Fruit fly (Drosophila melanogaster) whole organism, embryonic: ENCODE measurements around the gene CG17321.

Experiments used
- Asciz ChIP-seq: fragments of 200-800 bp; sonication (Bioruptor generic); optimal IDR thresholded peaks from 2 replicates; lab custom pipeline; 2017; ENCODE audit warnings: missing biosample characterization, mild to moderate bottlenecking, missing genetic modification characterization, missing genetic modification reagents
- C15 ChIP-seq: fragments of 200-800 bp; sonication (Bioruptor generic); IDR thresholded peaks from 3 replicates; pipeline ENCODE4 v1.3.6; 2022; ENCODE audit warnings: missing biosample characterization, missing genetic modification characterization
- CG10147 ChIP-seq: fragments of 200-800 bp; sonication (Bioruptor generic); optimal IDR thresholded peaks from 2 replicates; lab custom pipeline; 2019; ENCODE audit warnings: missing biosample characterization, mild to moderate bottlenecking, missing genetic modification characterization, moderate library complexity
- CG11398 ChIP-seq: fragments of 200-800 bp; sonication (Bioruptor generic); optimal IDR thresholded peaks from 2 replicates; lab custom pipeline; 2016; ENCODE audit warnings: missing biosample characterization, missing genetic modification characterization
- CG11560 ChIP-seq: fragments of 200-800 bp; sonication (Bioruptor generic); IDR thresholded peaks from 3 replicates; pipeline ENCODE4 v1.3.6; 2022; ENCODE audit warnings: missing biosample characterization, missing genetic modification characterization
- CG12071 ChIP-seq: fragments of 200-800 bp; sonication (Bioruptor generic); optimal IDR thresholded peaks from 3 replicates; lab custom pipeline; 2018; ENCODE audit warnings: missing biosample characterization, mild to moderate bottlenecking, missing genetic modification characterization
- CG14441 ChIP-seq: fragments of 200-800 bp; sonication (Bioruptor generic); IDR thresholded peaks from 2 replicates; pipeline ENCODE4 v1.3.6; 2022; ENCODE audit warnings: missing biosample characterization, missing genetic modification characterization
- CG15011 ChIP-seq: fragments of 200-800 bp; sonication (Bioruptor generic); optimal IDR thresholded peaks from 3 replicates; lab custom pipeline; 2018; ENCODE audit warnings: missing biosample characterization, mild to moderate bottlenecking, missing genetic modification characterization
- CG15479 ChIP-seq: fragments of 200-800 bp; sonication (Bioruptor generic); optimal IDR thresholded peaks from 3 replicates; lab custom pipeline; 2019; ENCODE audit warnings: missing biosample characterization, mild to moderate bottlenecking, missing genetic modification characterization, moderate library complexity
- CG15514 ChIP-seq: fragments of 200-800 bp; sonication (Bioruptor generic); optimal IDR thresholded peaks from 3 replicates; lab custom pipeline; 2017; ENCODE audit warnings: missing biosample characterization, missing genetic modification characterization, mild to moderate bottlenecking, moderate library complexity, missing genetic modification reagents
- CG18011 ChIP-seq: fragments of 200-800 bp; sonication (Bioruptor generic); optimal IDR thresholded peaks from 2 replicates; lab custom pipeline; 2017; ENCODE audit warnings: missing biosample characterization, missing genetic modification characterization, mild to moderate bottlenecking, moderate library complexity, missing genotype
- CG18262 ChIP-seq: fragments of 200-800 bp; optimal IDR thresholded peaks from 3 replicates; lab custom pipeline; 2019; ENCODE audit warnings: missing biosample characterization, mild to moderate bottlenecking, missing genetic modification characterization, moderate library complexity
- CG18764 ChIP-seq: fragments of 200-800 bp; sonication (Bioruptor generic); optimal IDR thresholded peaks from 3 replicates; lab custom pipeline; 2016; ENCODE audit warnings: missing biosample characterization, missing genetic modification characterization
- CG2129 ChIP-seq: fragments of 200-800 bp; sonication (Bioruptor generic); IDR thresholded peaks from 2 replicates; pipeline ENCODE4 v1.3.6; 2022; ENCODE audit warnings: missing biosample characterization, missing genetic modification characterization; ENCODE audit not compliant: partially characterized antibody
- CG2678 ChIP-seq: fragments of 200-800 bp; sonication (Bioruptor generic); optimal IDR thresholded peaks from 3 replicates; lab custom pipeline; 2019; ENCODE audit warnings: missing biosample characterization, mild to moderate bottlenecking, missing genetic modification characterization, moderate library complexity
- CG3065 ChIP-seq: fragments of 200-800 bp; sonication (Bioruptor generic); optimal IDR thresholded peaks from 2 replicates; lab custom pipeline; 2016; ENCODE audit warnings: missing biosample characterization, missing genetic modification characterization
- CG32532 ChIP-seq: fragments of 200-800 bp; sonication (Bioruptor generic); IDR thresholded peaks from 2 replicates; pipeline ENCODE4 v1.3.6; 2022; ENCODE audit warnings: missing biosample characterization, missing genetic modification characterization
- CG3726 ChIP-seq: fragments of 200-800 bp; sonication (Bioruptor generic); IDR thresholded peaks from 3 replicates; pipeline ENCODE4, ENCODE4 v1.3.6; 2022; ENCODE audit warnings: missing biosample characterization, missing genetic modification characterization
- CG42726 ChIP-seq: fragments of 200-800 bp; sonication (Bioruptor generic); IDR thresholded peaks from 2 replicates; pipeline ENCODE4 v1.3.6; 2022; ENCODE audit warnings: missing biosample characterization, missing genetic modification characterization; ENCODE audit not compliant: partially characterized antibody
- CG4360 ChIP-seq: fragments of 200-800 bp; sonication (Bioruptor generic); IDR thresholded peaks from 2 replicates; pipeline ENCODE4 v1.3.6; 2022; ENCODE audit warnings: missing biosample characterization, missing genetic modification characterization
- CG9797 ChIP-seq: fragments of 200-800 bp; sonication (Bioruptor generic); optimal IDR thresholded peaks from 3 replicates; lab custom pipeline; 2018; ENCODE audit warnings: missing biosample characterization, mild to moderate bottlenecking, missing genetic modification characterization
- CHES-1-like ChIP-seq: fragments of 200-800 bp; sonication (Bioruptor generic); optimal IDR thresholded peaks from 2 replicates; lab custom pipeline; 2016; ENCODE audit warnings: missing biosample characterization, missing genetic modification characterization
- Dbx ChIP-seq: fragments of 200-800 bp; sonication (Bioruptor generic); IDR thresholded peaks from 3 replicates; pipeline ENCODE4 v1.3.6; 2022; ENCODE audit warnings: missing biosample characterization, missing genetic modification characterization
- Ets97D ChIP-seq: fragments of 200-800 bp; sonication (Bioruptor generic); optimal IDR thresholded peaks from 3 replicates; lab custom pipeline; 2016; ENCODE audit warnings: missing biosample characterization, missing genetic modification characterization
- Hr39 ChIP-seq: fragments of >200 bp; optimal IDR thresholded peaks from 2 replicates; lab custom pipeline; 2017
- Neu2 ChIP-seq: fragments of 200-800 bp; sonication (Bioruptor generic); optimal IDR thresholded peaks from 3 replicates; lab custom pipeline; 2016; ENCODE audit warnings: missing biosample characterization, missing genetic modification characterization, borderline replicate concordance
- Poxn ChIP-seq: fragments of 200-800 bp; sonication (Bioruptor generic); IDR thresholded peaks from 2 replicates; pipeline ENCODE4 v1.3.6; 2022; ENCODE audit warnings: missing biosample characterization, missing genetic modification characterization
- Spps ChIP-seq: fragments of 200-800 bp; sonication (Bioruptor generic); optimal IDR thresholded peaks from 2 replicates; lab custom pipeline; 2018; ENCODE audit warnings: missing biosample characterization, mild to moderate bottlenecking, missing genetic modification characterization
- TFAM ChIP-seq: fragments of 200-800 bp; sonication (Bioruptor generic); optimal IDR thresholded peaks from 2 replicates; lab custom pipeline; 2017; ENCODE audit warnings: missing biosample characterization, missing genetic modification characterization, inconsistent platforms
- Taf1 ChIP-seq: fragments of 200-800 bp; sonication (Bioruptor generic); IDR thresholded peaks from 2 replicates; pipeline ENCODE4 v1.3.6; 2022; ENCODE audit warnings: missing biosample characterization, missing genetic modification characterization
- YL-1 ChIP-seq: fragments of 200-800 bp; sonication (Bioruptor generic); optimal IDR thresholded peaks from 3 replicates; lab custom pipeline; 2017; ENCODE audit warnings: missing biosample characterization, mild to moderate bottlenecking, missing genetic modification characterization
- aop ChIP-seq: fragments of 200-800 bp; sonication (Bioruptor generic); IDR thresholded peaks from 2 replicates; pipeline ENCODE4 v1.3.6; 2022; ENCODE audit warnings: missing biosample characterization, missing genetic modification characterization
- cad ChIP-seq: fragments of >200 bp; optimal IDR thresholded peaks from 2 replicates; lab custom pipeline; 2017; ENCODE audit warnings: missing biosample characterization, missing genetic modification characterization
- chinmo ChIP-seq: fragments of 200-800 bp; sonication (Bioruptor generic); IDR thresholded peaks from 4 replicates; pipeline ENCODE4 v1.3.6; 2022; ENCODE audit warnings: missing biosample characterization, missing genetic modification characterization; ENCODE audit not compliant: partially characterized antibody
- crc ChIP-seq: fragments of 200-800 bp; sonication (Bioruptor generic); optimal IDR thresholded peaks from 2 replicates; lab custom pipeline; 2016; ENCODE audit warnings: missing biosample characterization, missing genetic modification characterization
- dmrt99B ChIP-seq: fragments of 200-800 bp; sonication (Bioruptor generic); optimal IDR thresholded peaks from 2 replicates; lab custom pipeline; 2018; ENCODE audit warnings: missing biosample characterization, mild to moderate bottlenecking, missing genetic modification characterization, moderate library complexity
- emc ChIP-seq: fragments of 200-800 bp; sonication (Bioruptor generic); optimal IDR thresholded peaks from 2 replicates; lab custom pipeline; 2016; ENCODE audit warnings: missing biosample characterization, missing genetic modification characterization
- gce ChIP-seq: fragments of 200-800 bp; sonication (Bioruptor generic); IDR thresholded peaks from 3 replicates; pipeline ENCODE4 v1.3.6; 2022; ENCODE audit warnings: missing biosample characterization, missing genetic modification characterization
- ham ChIP-seq: fragments of 200-800 bp; sonication (Bioruptor generic); IDR thresholded peaks from 2 replicates; pipeline ENCODE4 v1.3.6; 2022; ENCODE audit warnings: missing biosample characterization, missing genetic modification characterization
- hkb ChIP-seq, 2 experiments: fragments of 200-800 bp in 1 of 2; fragments of >200 bp in 1 of 2; sonication (Bioruptor generic) in 1 of 2; IDR thresholded peaks in 1 of 2; optimal IDR thresholded peaks in 1 of 2; 2 replicates each; pipeline versions ENCODE4 v1.3.6 to Lab custom; 2017 to 2022; ENCODE audit warnings: missing biosample characterization in 1 of 2, missing genetic modification characterization in 1 of 2
- kah ChIP-seq: fragments of 200-800 bp; sonication (Bioruptor generic); optimal IDR thresholded peaks from 2 replicates; lab custom pipeline; 2018; ENCODE audit warnings: missing biosample characterization, mild to moderate bottlenecking, missing genetic modification characterization
- mam ChIP-seq: fragments of 200-800 bp; sonication (Bioruptor generic); optimal IDR thresholded peaks from 3 replicates; lab custom pipeline; 2016; ENCODE audit warnings: missing biosample characterization, missing genetic modification characterization
- nom ChIP-seq: fragments of 200-800 bp; sonication (Bioruptor generic); optimal IDR thresholded peaks from 2 replicates; lab custom pipeline; 2017; ENCODE audit warnings: missing biosample characterization, missing genetic modification characterization, mild to moderate bottlenecking, moderate library complexity, missing genetic modification reagents
- otp ChIP-seq: fragments of 200-800 bp; sonication (Bioruptor generic); IDR thresholded peaks from 3 replicates; pipeline ENCODE4, ENCODE4 v1.3.6; 2022; ENCODE audit warnings: missing biosample characterization, missing genetic modification characterization
- rib ChIP-seq: fragments of 200-800 bp; sonication (Bioruptor generic); IDR thresholded peaks from 2 replicates; pipeline ENCODE4 v1.3.6; 2022; ENCODE audit warnings: missing biosample characterization, missing genetic modification characterization
- row ChIP-seq: fragments of 200-800 bp; sonication (Bioruptor generic); IDR thresholded peaks from 3 replicates; pipeline ENCODE4 v1.3.6; 2022; ENCODE audit warnings: missing biosample characterization, missing genetic modification characterization
- sd ChIP-seq: fragments of 200-800 bp; sonication (Bioruptor generic); optimal IDR thresholded peaks from 3 replicates; lab custom pipeline; 2018; ENCODE audit warnings: missing biosample characterization, mild to moderate bottlenecking, missing genetic modification characterization, moderate library complexity
- sim ChIP-seq: fragments of 200-800 bp; sonication (Bioruptor generic); IDR thresholded peaks from 2 replicates; pipeline ENCODE4 v1.3.6; 2022; ENCODE audit warnings: missing biosample characterization, missing genetic modification characterization
- unpg ChIP-seq: fragments of 200-800 bp; sonication (Bioruptor generic); optimal IDR thresholded peaks from 3 replicates; lab custom pipeline; 2018; ENCODE audit warnings: missing biosample characterization, mild to moderate bottlenecking, missing genetic modification characterization, moderate library complexity
- wek ChIP-seq: fragments of 200-800 bp; sonication (Bioruptor generic); optimal IDR thresholded peaks from 3 replicates; lab custom pipeline; 2018; ENCODE audit warnings: missing biosample characterization, mild to moderate bottlenecking, missing genetic modification characterization, moderate library complexity

CG17321 gene

DNA sequence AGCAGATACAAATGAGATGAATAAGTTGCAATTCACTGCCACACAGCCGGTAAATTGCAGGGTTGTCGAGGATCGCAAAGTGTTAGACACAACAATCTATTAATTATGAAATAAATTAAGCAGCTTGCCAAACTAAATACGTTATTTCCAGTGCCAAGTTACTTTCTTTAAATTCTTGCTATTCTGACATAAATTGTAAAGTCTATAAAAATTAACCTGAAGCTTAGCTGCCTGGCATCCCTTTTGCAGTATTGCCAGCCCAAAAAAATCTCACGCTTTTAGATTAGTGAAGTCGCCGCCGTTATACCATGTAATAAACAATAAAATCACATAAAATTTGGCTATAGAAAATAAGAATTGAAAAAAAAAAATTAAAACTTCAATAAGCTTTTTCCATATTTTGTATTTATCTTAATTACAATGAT lies 12.7 kb downstream of the CG17321 start (continued):
- TF ChIP-seq C15 (GFP tag; lab: Robert Waterston, UW) = peak; percentile 79; the same call in 1 of the 3 replicates
- TF ChIP-seq unpg = peak; percentile 95
- peak; percentile 95 for TF ChIP-seq mam (GFP tag; lab: Kevin White, UChicago)
- TF ChIP-seq nom (GFP tag; lab: Kevin White, UChicago) = peak; percentile 90
- TF ChIP-seq Dbx = peak; percentile 88
- no peak for TF ChIP-seq Hr39 (lab: Kevin White, UChicago)
- TF ChIP-seq ham (GFP tag; lab: Robert Waterston, UW) = 0 out of 2 replicates have a peak, but pooled peaks have one; percentile 41
- TF ChIP-seq CG15479 (GFP tag; lab: Kevin White, UChicago) = no peak
- TF ChIP-seq CG11560 (tag; lab: Robert Waterston, UW) = peak; percentile 33; the same call in 1 of the 3 replicates
- peak; percentile 59 for TF ChIP-seq YL-1 (GFP tag; lab: Kevin White, UChicago)
- peak; percentile 81 for TF ChIP-seq Taf1
- peak; percentile 86 for TF ChIP-seq Asciz (GFP tag; lab: Kevin White, UChicago)
- peak; percentile 38 for TF ChIP-seq emc (GFP tag; lab: Kevin White, UChicago)
- TF ChIP-seq chinmo (GFP tag; lab: Robert Waterston, UW) = no peak
- TF ChIP-seq sd (tag; lab: Kevin White, UChicago) = peak; percentile 77
- TF ChIP-seq CG12071 (GFP tag; lab: Kevin White, UChicago) = peak; percentile 88
- peak; percentile 81 for TF ChIP-seq CG3726 (GFP tag; lab: Robert Waterston, UW)
- TF ChIP-seq CG9797 (GFP tag; lab: Kevin White, UChicago) = peak; percentile 0
- peak; percentile 85 for TF ChIP-seq crc (GFP tag; lab: Kevin White, UChicago)
- peak; percentile 92 for TF ChIP-seq otp (GFP tag; lab: Robert Waterston, UW)
- TF ChIP-seq CHES-1-like (GFP tag; lab: Kevin White, UChicago) = peak; percentile 85
- peak; percentile 82 for TF ChIP-seq kah (GFP tag; lab: Kevin White, UChicago)
- peak; percentile 60 for TF ChIP-seq Ets97D (GFP tag; lab: Kevin White, UChicago)
- TF ChIP-seq CG11398 (GFP tag; lab: Kevin White, UChicago) = peak; percentile 86
- no peak for TF ChIP-seq CG2129
- no peak for TF ChIP-seq CG42726 (GFP tag; lab: Robert Waterston, UW)
- no peak for TF ChIP-seq cad (GFP tag; lab: Kevin White, UChicago)
- TF ChIP-seq CG18011 = peak; percentile 84
- TF ChIP-seq Poxn (GFP tag; lab: Robert Waterston, UW) = peak; percentile 74
- peak; percentile 97 for TF ChIP-seq row (GFP tag; lab: Robert Waterston, UW)
- TF ChIP-seq TFAM = peak; percentile 27
- TF ChIP-seq CG14441 (GFP tag; lab: Robert Waterston, UW) = peak; percentile 93
- TF ChIP-seq CG18764 (GFP tag; lab: Kevin White, UChicago) = peak; percentile 90
- TF ChIP-seq Neu2 = no peak
- TF ChIP-seq CG10147 (GFP tag; lab: Kevin White, UChicago) = peak; percentile 82
- peak; percentile 91 for TF ChIP-seq CG18262 (tag; lab: Kevin White, UChicago)
- peak; percentile 83 for TF ChIP-seq CG15011 (GFP tag; lab: Kevin White, UChicago)
- peak; percentile 95 for TF ChIP-seq CG32532
- peak; percentile 78 for TF ChIP-seq wek (GFP tag; lab: Kevin White, UChicago)
- TF ChIP-seq CG2678 (tag; lab: Kevin White, UChicago) = peak; percentile 95
- TF ChIP-seq CG4360 (GFP tag; lab: Robert Waterston, UW) = peak; percentile 55
- TF ChIP-seq rib (GFP tag; lab: Robert Waterston, UW) = peak; percentile 59; the same call in 1 of the 2 replicates
- peak; percentile 90 for TF ChIP-seq dmrt99B
- TF ChIP-seq CG15514 (GFP tag; lab: Kevin White, UChicago) = peak; percentile 89
- peak; percentile 87; the same call in 2 of the 3 replicates for TF ChIP-seq gce
- peak; percentile 81 for TF ChIP-seq Spps (tag; lab: Kevin White, UChicago)
- 0 out of 2 replicates have a peak, but pooled peaks have one; percentile 51 for TF ChIP-seq sim (GFP tag; lab: Robert Waterston, UW)
- TF ChIP-seq hkb (optimal IDR thresholded peaks at IDR 0.05; lab: Kevin White, UChicago) = no peak
- TF ChIP-seq hkb (GFP tag; IDR thresholded peaks at IDR 0.05; lab: Robert Waterston, UW) = peak; percentile 92
- peak; percentile 84 for TF ChIP-seq CG3065 (GFP tag; lab: Kevin White, UChicago)
- no peak for TF ChIP-seq aop (GFP tag; lab: Robert Waterston, UW)
